In genomic region chrIV:3875260-3875659, ce11 we compare ENCODE assay signal across 4 worm cellular contexts.
TF ChIP-seq lines count a peak whose summit lies in the region.

No protein-coding gene starts in this region.

TF ChIP-seq in whole organism, L1 larva, 84 proteins besides CTCF, POLR2A, EP300 and RAD21 (continued from another document):
- TF ChIP-seq jun-1 (tag; optimal IDR thresholded peaks at IDR 0.05; lab: Kevin White, UChicago) (peak; percentile 70), nhr-237 (tag; optimal IDR thresholded peaks at IDR 0.05; lab: Kevin White, UChicago) (no peak), nhr-85 (tag; lab: Kevin White, UChicago) (peak; percentile 76), nhr-47 (tag; optimal IDR thresholded peaks at IDR 0.05; lab: Kevin White, UChicago) (no peak), rnt-1 (tag; optimal IDR thresholded peaks at IDR 0.05; lab: Kevin White, UChicago) (peak; percentile 39), elt-3 (tag; optimal IDR thresholded peaks at IDR 0.05; lab: Kevin White, UChicago) (peak in 5 of 6 experiments; percentile 9 to 57 (median 22)), blmp-1 (tag; optimal IDR thresholded peaks at IDR 0.05; lab: Kevin White, UChicago) (peak; percentile 14), lin-35 (GFP tag; optimal IDR thresholded peaks at IDR 0.05; lab: Kevin White, UChicago) (peak; percentile 5 to 16), ztf-4 (tag; optimal IDR thresholded peaks at IDR 0.05; lab: Kevin White, UChicago) (no peak), aly-2 (tag; optimal IDR thresholded peaks at IDR 0.05; lab: Kevin White, UChicago) (no peak), tbx-2 (tag; optimal IDR thresholded peaks at IDR 0.05; lab: Kevin White, UChicago) (no peak), nhr-77 (tag; optimal IDR thresholded peaks at IDR 0.05; lab: Kevin White, UChicago) (no peak), lin-13 (GFP tag; optimal IDR thresholded peaks at IDR 0.05; lab: Kevin White, UChicago) (no peak), ets-5 (GFP tag; IDR thresholded peaks at IDR 0.05; lab: Robert Waterston, UW) (no peak), pax-3 (tag; optimal IDR thresholded peaks at IDR 0.05; lab: Kevin White, UChicago) (no peak), fkh-8 (tag; optimal IDR thresholded peaks at IDR 0.05; lab: Kevin White, UChicago) (no peak), dsc-1 (tag; optimal IDR thresholded peaks at IDR 0.05; lab: Kevin White, UChicago) (peak; percentile 41), pqm-1 (tag; optimal IDR thresholded peaks at IDR 0.05; lab: Kevin White, UChicago) (no peak), lin-14 (GFP tag; optimal IDR thresholded peaks at IDR 0.05; lab: Kevin White, UChicago) (peak; percentile 79), skn-1 (tag; optimal IDR thresholded peaks at IDR 0.05; lab: Kevin White, UChicago) (peak; percentile 21), dpl-1 (GFP tag; optimal IDR thresholded peaks at IDR 0.05; lab: Kevin White, UChicago) (peak in 2 of 3 experiments; percentile 15 to 25), C16A3.4 (tag; optimal IDR thresholded peaks at IDR 0.05; lab: Kevin White, UChicago) (peak; percentile 29)
TF ChIP-seq in whole organism, L1 larva: peak in this region for 19.

TF ChIP-seq in whole organism, L2 larva, 48 proteins besides CTCF, POLR2A, EP300 and RAD21 (continued from another document):
- TF ChIP-seq mbf-1 (tag; optimal IDR thresholded peaks at IDR 0.05; lab: Kevin White, UChicago) = no peak
- peak; percentile 41 for TF ChIP-seq Y55F3AM.14 (GFP tag; optimal IDR thresholded peaks at IDR 0.05; lab: Kevin White, UChicago)
- no peak for TF ChIP-seq nhr-77 (tag; optimal IDR thresholded peaks at IDR 0.05; lab: Kevin White, UChicago)
- TF ChIP-seq nhr-6 (tag; optimal IDR thresholded peaks at IDR 0.05; lab: Kevin White, UChicago) = no peak
- TF ChIP-seq lin-39 (tag; optimal IDR thresholded peaks at IDR 0.05; lab: Kevin White, UChicago) = no peak
- TF ChIP-seq dmd-4 (tag; optimal IDR thresholded peaks at IDR 0.05; lab: Kevin White, UChicago) = no peak
- no peak for TF ChIP-seq nhr-10 (tag; optimal IDR thresholded peaks at IDR 0.05; lab: Kevin White, UChicago)
- TF ChIP-seq unc-55 (GFP tag; optimal IDR thresholded peaks at IDR 0.05; lab: Kevin White, UChicago) = peak; percentile 75
- no peak for TF ChIP-seq lin-13 (GFP tag; optimal IDR thresholded peaks at IDR 0.05; lab: Kevin White, UChicago)
- no peak for TF ChIP-seq nhr-12 (tag; optimal IDR thresholded peaks at IDR 0.05; lab: Kevin White, UChicago)
- no peak for TF ChIP-seq skn-1 (tag; optimal IDR thresholded peaks at IDR 0.05; lab: Kevin White, UChicago)
- TF ChIP-seq zag-1 (tag; optimal IDR thresholded peaks at IDR 0.05; lab: Kevin White, UChicago) = no peak
- no peak for TF ChIP-seq gmeb-1 (tag; optimal IDR thresholded peaks at IDR 0.05; lab: Kevin White, UChicago)
- no peak for TF ChIP-seq blmp-1 (tag; optimal IDR thresholded peaks at IDR 0.05; lab: Kevin White, UChicago; ENCODE audit: insufficient read depth)
- no peak for TF ChIP-seq nhr-11 (tag; optimal IDR thresholded peaks at IDR 0.05; lab: Kevin White, UChicago)
- no peak for TF ChIP-seq elt-1 (tag; optimal IDR thresholded peaks at IDR 0.05; lab: Kevin White, UChicago)
- no peak for TF ChIP-seq mdl-1 (tag; optimal IDR thresholded peaks at IDR 0.05; lab: Kevin White, UChicago)
- TF ChIP-seq ztf-1 (GFP tag; conservative IDR thresholded peaks at IDR 0.05; lab: Robert Waterston, UW) = no peak
- TF ChIP-seq nhr-237 (tag; optimal IDR thresholded peaks at IDR 0.05; lab: Kevin White, UChicago) = no peak
- peak; percentile 47 for TF ChIP-seq nhr-129 (tag; optimal IDR thresholded peaks at IDR 0.05; lab: Kevin White, UChicago)
- TF ChIP-seq ztf-4 (tag; optimal IDR thresholded peaks at IDR 0.05; lab: Kevin White, UChicago) = no peak
- peak; percentile 21 for TF ChIP-seq egl-27 (tag; optimal IDR thresholded peaks at IDR 0.05; lab: Kevin White, UChicago)
- no peak for TF ChIP-seq ceh-16 (tag; optimal IDR thresholded peaks at IDR 0.05; lab: Kevin White, UChicago)
- TF ChIP-seq ztf-11 (tag; optimal IDR thresholded peaks at IDR 0.05; lab: Kevin White, UChicago) = no peak
- TF ChIP-seq mab-5 (tag; optimal IDR thresholded peaks at IDR 0.05; lab: Kevin White, UChicago) = peak; percentile 85
- TF ChIP-seq sma-9 (GFP tag; optimal IDR thresholded peaks at IDR 0.05; lab: Kevin White, UChicago) = peak; percentile 73
- no peak for TF ChIP-seq sma-9 (tag; optimal IDR thresholded peaks at IDR 0.05; lab: Kevin White, UChicago)
- no peak for TF ChIP-seq unc-62 (GFP tag; optimal IDR thresholded peaks at IDR 0.05; lab: Kevin White, UChicago)
- TF ChIP-seq fos-1 (tag; optimal IDR thresholded peaks at IDR 0.05; lab: Kevin White, UChicago) = peak; percentile 82

TF ChIP-seq in whole organism, L3 larva, 47 proteins besides CTCF, POLR2A, EP300 and RAD21 (continued from another document):
- TF ChIP-seq nhr-12 (tag; optimal IDR thresholded peaks at IDR 0.05; lab: Kevin White, UChicago) (no peak), ceh-82 (tag; optimal IDR thresholded peaks at IDR 0.05; lab: Kevin White, UChicago) (no peak), pha-4 (tag; optimal IDR thresholded peaks at IDR 0.05; lab: Kevin White, UChicago) (peak; percentile 80), fkh-10 (GFP tag; optimal IDR thresholded peaks at IDR 0.05; lab: Kevin White, UChicago) (no peak), nhr-11 (tag; optimal IDR thresholded peaks at IDR 0.05; lab: Kevin White, UChicago) (no peak), lsy-12 (tag; optimal IDR thresholded peaks at IDR 0.05; lab: Kevin White, UChicago) (no peak), ceh-28 (tag; optimal IDR thresholded peaks at IDR 0.05; lab: Kevin White, UChicago) (no peak), elt-3 (tag; optimal IDR thresholded peaks at IDR 0.05; lab: Kevin White, UChicago) (no peak), nhr-77 (tag; optimal IDR thresholded peaks at IDR 0.05; lab: Kevin White, UChicago) (no peak)

TF ChIP-seq in whole organism, L4 larva, 104 proteins besides CTCF, POLR2A, EP300 and RAD21 (continued from another document):
- TF ChIP-seq pha-4 (GFP tag; IDR thresholded peaks at IDR 0.05; lab: Robert Waterston, UW) = no peak
- TF ChIP-seq pha-4 (tag; optimal IDR thresholded peaks at IDR 0.05; lab: Kevin White, UChicago) = peak; percentile 38
- TF ChIP-seq nhr-6 (tag; optimal IDR thresholded peaks at IDR 0.05; lab: Kevin White, UChicago) = peak; percentile 86
- no peak for TF ChIP-seq madf-5 (GFP tag; IDR thresholded peaks at IDR 0.05; lab: Robert Waterston, UW)
- no peak for TF ChIP-seq ztf-11 (tag; optimal IDR thresholded peaks at IDR 0.05; lab: Kevin White, UChicago)
- no peak for TF ChIP-seq arid-1 (GFP tag; conservative IDR thresholded peaks at IDR 0.05; lab: Robert Waterston, UW)
- no peak for TF ChIP-seq dpl-1 (GFP tag; optimal IDR thresholded peaks at IDR 0.05; lab: Kevin White, UChicago)
- 0 out of 2 replicates have a peak, but pooled peaks have one; percentile 45 for TF ChIP-seq ceh-20 (GFP tag; IDR thresholded peaks at IDR 0.05; lab: Robert Waterston, UW)
- TF ChIP-seq php-3 (GFP tag; IDR thresholded peaks at IDR 0.05; lab: Robert Waterston, UW) = peak; percentile 70
- TF ChIP-seq T20F7.1 (GFP tag; optimal IDR thresholded peaks at IDR 0.05; lab: Kevin White, UChicago) = no peak
- no peak for TF ChIP-seq madf-9 (GFP tag; conservative IDR thresholded peaks at IDR 0.05; lab: Robert Waterston, UW)
- no peak for TF ChIP-seq nhr-102 (tag; optimal IDR thresholded peaks at IDR 0.05; lab: Kevin White, UChicago)
- no peak for TF ChIP-seq zag-1 (tag; optimal IDR thresholded peaks at IDR 0.05; lab: Kevin White, UChicago)
- TF ChIP-seq Y48G9A.11 (GFP tag; IDR thresholded peaks at IDR 0.05; lab: Robert Waterston, UW) = no peak
- peak in 1 of 2 experiments; percentile 44 for TF ChIP-seq mdl-1 (tag; optimal IDR thresholded peaks at IDR 0.05; lab: Kevin White, UChicago)
- no peak for TF ChIP-seq snpc-4 (tag; optimal IDR thresholded peaks at IDR 0.05; lab: Kevin White, UChicago)
- TF ChIP-seq vab-7 (GFP tag; IDR thresholded peaks at IDR 0.05; lab: Robert Waterston, UW) = no peak
- no peak for TF ChIP-seq nhr-10 (tag; optimal IDR thresholded peaks at IDR 0.05; lab: Kevin White, UChicago)
- no peak for TF ChIP-seq spr-3 (GFP tag; optimal IDR thresholded peaks at IDR 0.05; lab: Kevin White, UChicago)
- TF ChIP-seq mes-2 (tag; optimal IDR thresholded peaks at IDR 0.05; lab: Kevin White, UChicago; ENCODE audit: poor library complexity, severe bottlenecking) = peak; percentile 57
- TF ChIP-seq fos-1 (tag; optimal IDR thresholded peaks at IDR 0.05; lab: Kevin White, UChicago) = no peak
- TF ChIP-seq pqm-1 (tag; optimal IDR thresholded peaks at IDR 0.05; lab: Kevin White, UChicago) = peak; percentile 24
- TF ChIP-seq Y5F2A.4 (GFP tag; optimal IDR thresholded peaks at IDR 0.05; lab: Kevin White, UChicago) = no peak
- TF ChIP-seq nhr-77 (tag; optimal IDR thresholded peaks at IDR 0.05; lab: Kevin White, UChicago) = no peak
- TF ChIP-seq F49E8.2 (tag; optimal IDR thresholded peaks at IDR 0.05; lab: Kevin White, UChicago; ENCODE audit: borderline replicate concordance) = no peak
- no peak for TF ChIP-seq F10B5.3 (tag; optimal IDR thresholded peaks at IDR 0.05; lab: Kevin White, UChicago)
- TF ChIP-seq nhr-28 (tag; optimal IDR thresholded peaks at IDR 0.05; lab: Kevin White, UChicago) = peak; percentile 7
- TF ChIP-seq cey-2 (tag; optimal IDR thresholded peaks at IDR 0.05; lab: Kevin White, UChicago; ENCODE audit: borderline replicate concordance, insufficient read depth) = no peak
- no peak for TF ChIP-seq F37D6.2 (tag; optimal IDR thresholded peaks at IDR 0.05; lab: Kevin White, UChicago)
- TF ChIP-seq nhr-48 (tag; optimal IDR thresholded peaks at IDR 0.05; lab: Kevin White, UChicago) = peak; percentile 22
- no peak for TF ChIP-seq tag-97 (GFP tag; IDR thresholded peaks at IDR 0.05; lab: Robert Waterston, UW)
- TF ChIP-seq aha-1 (tag; lab: Kevin White, UChicago) = no peak
- TF ChIP-seq sdz-12 (GFP tag; optimal IDR thresholded peaks at IDR 0.05; lab: Kevin White, UChicago) = no peak
- no peak for TF ChIP-seq fkh-10 (GFP tag; optimal IDR thresholded peaks at IDR 0.05; lab: Kevin White, UChicago)
- no peak for TF ChIP-seq nhr-42 (GFP tag; IDR thresholded peaks at IDR 0.05; lab: Robert Waterston, UW)
- TF ChIP-seq zip-11 (GFP tag; IDR thresholded peaks at IDR 0.05; lab: Robert Waterston, UW) = no peak
- TF ChIP-seq hlh-30 (tag; optimal IDR thresholded peaks at IDR 0.05; lab: Kevin White, UChicago; ENCODE audit: insufficient read depth) = peak; percentile 73
- TF ChIP-seq ceh-28 (tag; optimal IDR thresholded peaks at IDR 0.05; lab: Kevin White, UChicago) = no peak
- peak in 1 of 2 experiments; percentile 41 for TF ChIP-seq hif-1 (tag; optimal IDR thresholded peaks at IDR 0.05; lab: Kevin White, UChicago)
- TF ChIP-seq ZK546.5 (tag; optimal IDR thresholded peaks at IDR 0.05; lab: Kevin White, UChicago) = no peak
- no peak for TF ChIP-seq hmg-1.1 (GFP tag; IDR thresholded peaks at IDR 0.05; lab: Robert Waterston, UW)
- TF ChIP-seq lin-38 (GFP tag; IDR thresholded peaks at IDR 0.05; lab: Robert Waterston, UW) = no peak
- TF ChIP-seq nhr-11 (tag; optimal IDR thresholded peaks at IDR 0.05; lab: Kevin White, UChicago) = no peak
- peak; percentile 70 for TF ChIP-seq dve-1 (tag; optimal IDR thresholded peaks at IDR 0.05; lab: Kevin White, UChicago; ENCODE audit: insufficient read depth)
- no peak for TF ChIP-seq aly-2 (tag; optimal IDR thresholded peaks at IDR 0.05; lab: Kevin White, UChicago)
- peak; percentile 73 for TF ChIP-seq dmd-6 (GFP tag; IDR thresholded peaks at IDR 0.05; lab: Robert Waterston, UW)
